Worm (Caenorhabditis elegans) whole organism, L2 larva: Measurements from ENCODE around the gene sre-18.
"Not testable (repeated sequence)": the region's sequence is repeated elsewhere in the genome, so short reads cannot be mapped to it uniquely, and the experiment has no call there.

Experiments used
- ceh-82 ChIP-seq: fragments of 150-350 bp; optimal IDR thresholded peaks from 2 replicates; lab custom pipeline; 2014; ENCODE audit warnings: missing biosample characterization, missing genetic modification characterization
- lin-11 ChIP-seq: fragments of 150-350 bp; sonication (generic microtip); optimal IDR thresholded peaks from 2 replicates; lab custom pipeline; 2014; ENCODE audit warnings: missing biosample characterization, missing genetic modification characterization, inconsistent platforms, mixed read lengths
- skn-1 ChIP-seq: sonication (generic microtip); optimal IDR thresholded peaks from 2 replicates; lab custom pipeline; 2017; ENCODE audit warnings: missing biosample characterization, missing genetic modification characterization
- unc-39 ChIP-seq: fragments of 150-350 bp; optimal IDR thresholded peaks from 2 replicates; lab custom pipeline; 2014; ENCODE audit warnings: missing biosample characterization, missing genetic modification characterization

- not testable (repeated sequence) for TF ChIP-seq unc-39, lin-11, skn-1, ceh-82 (tag; lab: Kevin White, UChicago)
Measured at ce11 chrIV:12178235-12178634, 51.3 kb downstream of the sre-18 start, which contains the start of gene nlr-1.
